Fruit fly (Drosophila melanogaster) whole organism, prepupa: ENCODE measurements around the gene Aatf.

Experiments
- CG10631 ChIP-seq: fragments of 200-800 bp; sonication (Bioruptor generic); optimal IDR thresholded peaks from 2 replicates; lab custom pipeline; 2016; ENCODE audit warnings: missing biosample characterization, missing genetic modification characterization
- CG10669 ChIP-seq: fragments of 200-800 bp; sonication (Bioruptor generic); optimal IDR thresholded peaks from 3 replicates; lab custom pipeline; 2018; ENCODE audit warnings: missing biosample characterization, mild to moderate bottlenecking, missing genetic modification characterization, moderate library complexity
- CG11762 ChIP-seq: fragments of 200-800 bp; sonication (Bioruptor generic); optimal IDR thresholded peaks from 3 replicates; lab custom pipeline; 2016; ENCODE audit warnings: missing biosample characterization, missing genetic modification characterization; ENCODE audit not compliant: insufficient read depth
- CG11902 ChIP-seq: fragments of 200-800 bp; sonication (Bioruptor generic); optimal IDR thresholded peaks from 3 replicates; lab custom pipeline; 2016; ENCODE audit warnings: missing biosample characterization, missing genetic modification characterization
- CG15336 ChIP-seq: fragments of 200-800 bp; sonication (Bioruptor generic); IDR thresholded peaks from 2 replicates; pipeline ENCODE4 v1.3.6; 2022; ENCODE audit warnings: missing biosample characterization, missing genetic modification characterization
- CG31627 ChIP-seq: fragments of 200-800 bp; sonication (Bioruptor generic); optimal IDR thresholded peaks from 3 replicates; lab custom pipeline; 2016; ENCODE audit warnings: missing biosample characterization, missing genetic modification characterization
- CG32006 ChIP-seq: fragments of 200-800 bp; sonication (Bioruptor generic); optimal IDR thresholded peaks from 3 replicates; lab custom pipeline; 2017; ENCODE audit warnings: missing biosample characterization, mild to moderate bottlenecking, missing genetic modification characterization
- CG3919 ChIP-seq: fragments of 200-800 bp; sonication (Bioruptor generic); optimal IDR thresholded peaks from 3 replicates; lab custom pipeline; 2016; ENCODE audit warnings: missing biosample characterization, missing genetic modification characterization
- CG4318 ChIP-seq: fragments of 200-800 bp; sonication (Bioruptor generic); optimal IDR thresholded peaks from 3 replicates; lab custom pipeline; 2017; ENCODE audit warnings: missing biosample characterization, mild to moderate bottlenecking, missing genetic modification characterization
- CG6163 ChIP-seq: fragments of 200-800 bp; sonication (Bioruptor generic); IDR thresholded peaks from 3 replicates; pipeline ENCODE4 v1.3.6; 2022; ENCODE audit warnings: missing biosample characterization, missing genetic modification characterization
- CG6276 ChIP-seq: fragments of 200-800 bp; sonication (Bioruptor generic); optimal IDR thresholded peaks from 2 replicates; lab custom pipeline; 2017; ENCODE audit warnings: missing biosample characterization, mild to moderate bottlenecking, missing genetic modification characterization
- CG6792 ChIP-seq: fragments of 200-800 bp; sonication (Bioruptor generic); optimal IDR thresholded peaks from 3 replicates; lab custom pipeline; 2016; ENCODE audit warnings: missing biosample characterization, missing genetic modification characterization
- CG6854 ChIP-seq: fragments of 200-800 bp; sonication (Bioruptor generic); optimal IDR thresholded peaks from 2 replicates; lab custom pipeline; 2017; ENCODE audit warnings: missing biosample characterization, mild to moderate bottlenecking, missing genetic modification characterization
- CG7368 ChIP-seq: fragments of 200-800 bp; sonication (Bioruptor generic); optimal IDR thresholded peaks from 3 replicates; lab custom pipeline; 2016; ENCODE audit warnings: missing biosample characterization, missing genetic modification characterization
- CG8119 ChIP-seq: fragments of 200-800 bp; sonication (Bioruptor generic); IDR thresholded peaks from 3 replicates; pipeline ENCODE4 v1.3.6; 2022; ENCODE audit warnings: missing biosample characterization, missing genetic modification characterization
- CG8319 ChIP-seq: fragments of 200-800 bp; sonication (Bioruptor generic); optimal IDR thresholded peaks from 3 replicates; lab custom pipeline; 2016; ENCODE audit warnings: missing biosample characterization, missing genetic modification characterization
- Eip75B ChIP-seq: fragments of 200-800 bp; sonication (Bioruptor generic); optimal IDR thresholded peaks from 3 replicates; lab custom pipeline; 2016; ENCODE audit warnings: missing biosample characterization, missing genetic modification characterization
- Eip78C ChIP-seq: fragments of 200-800 bp; sonication (Bioruptor generic); peaks from one replicate; lab custom pipeline; 2016; ENCODE audit warnings: missing biosample characterization, missing genetic modification characterization
- Eip93F ChIP-seq: fragments of 200-800 bp; sonication (Bioruptor generic); optimal IDR thresholded peaks from 2 replicates; lab custom pipeline; 2016; ENCODE audit warnings: missing biosample characterization, mild to moderate bottlenecking, missing genetic modification characterization
- Ets21C ChIP-seq: fragments of 200-800 bp; sonication (Bioruptor generic); optimal IDR thresholded peaks from 3 replicates; lab custom pipeline; 2016; ENCODE audit warnings: missing biosample characterization, missing genetic modification characterization
- Ets96B ChIP-seq: fragments of 200-800 bp; optimal IDR thresholded peaks from 2 replicates; lab custom pipeline; 2019; ENCODE audit warnings: missing biosample characterization, mild to moderate bottlenecking, missing genetic modification characterization, moderate library complexity
- Gug ChIP-seq: fragments of 200-800 bp; sonication (Bioruptor generic); IDR thresholded peaks from 2 replicates; pipeline ENCODE4 v1.3.6; 2022; ENCODE audit warnings: missing biosample characterization, missing genetic modification characterization
- Hr39 ChIP-seq: fragments of 200-800 bp; sonication (Bioruptor generic); optimal IDR thresholded peaks from 2 replicates; lab custom pipeline; 2016; ENCODE audit warnings: missing biosample characterization, missing genetic modification characterization
- Hr4 ChIP-seq: fragments of 200-800 bp; sonication (Bioruptor generic); optimal IDR thresholded peaks from 3 replicates; lab custom pipeline; 2016; ENCODE audit warnings: missing biosample characterization, missing genetic modification characterization
- Lpt ChIP-seq: fragments of 200-800 bp; sonication (Bioruptor generic); optimal IDR thresholded peaks from 3 replicates; lab custom pipeline; 2016; ENCODE audit warnings: missing biosample characterization, missing genetic modification characterization
- OdsH ChIP-seq: fragments of 200-800 bp; sonication (Bioruptor generic); optimal IDR thresholded peaks from 3 replicates; lab custom pipeline; 2016; ENCODE audit warnings: missing biosample characterization, missing genetic modification characterization
- Smox ChIP-seq: fragments of 200-800 bp; sonication (Bioruptor generic); optimal IDR thresholded peaks from 3 replicates; lab custom pipeline; 2016; ENCODE audit warnings: missing biosample characterization, missing genetic modification characterization
- Sox15 ChIP-seq: fragments of 200-800 bp; sonication (Bioruptor generic); optimal IDR thresholded peaks from 3 replicates; lab custom pipeline; 2016; ENCODE audit warnings: missing biosample characterization, missing genetic modification characterization
- acj6 ChIP-seq: fragments of 200-800 bp; sonication (Bioruptor generic); optimal IDR thresholded peaks from 3 replicates; lab custom pipeline; 2016; ENCODE audit warnings: missing biosample characterization, missing genetic modification characterization
- cyc ChIP-seq: fragments of 200-800 bp; sonication (Bioruptor generic); optimal IDR thresholded peaks from 3 replicates; lab custom pipeline; 2016; ENCODE audit warnings: missing biosample characterization, missing genetic modification characterization
- dac ChIP-seq: fragments of 200-800 bp; sonication (Bioruptor generic); optimal IDR thresholded peaks from 2 replicates; lab custom pipeline; 2017; ENCODE audit warnings: missing biosample characterization, mild to moderate bottlenecking, missing genetic modification characterization
- dsx ChIP-seq: fragments of 200-800 bp; optimal IDR thresholded peaks from 3 replicates; lab custom pipeline; 2019; ENCODE audit warnings: missing biosample characterization, mild to moderate bottlenecking, missing genetic modification characterization, moderate library complexity; ENCODE audit not compliant: poor library complexity, severe bottlenecking
- esn ChIP-seq: fragments of 200-800 bp; sonication (Bioruptor generic); optimal IDR thresholded peaks from 2 replicates; lab custom pipeline; 2016; ENCODE audit warnings: missing biosample characterization, mild to moderate bottlenecking, missing genetic modification characterization, moderate library complexity
- fd85E ChIP-seq: fragments of 200-800 bp; sonication (Bioruptor generic); optimal IDR thresholded peaks from 3 replicates; lab custom pipeline; 2016; ENCODE audit warnings: missing biosample characterization, missing genetic modification characterization
- fkh ChIP-seq: fragments of 200-800 bp; sonication (Bioruptor generic); optimal IDR thresholded peaks from 3 replicates; lab custom pipeline; 2017; ENCODE audit warnings: missing biosample characterization, mild to moderate bottlenecking, missing genetic modification characterization, moderate library complexity
- pdm3 ChIP-seq: fragments of 200-800 bp; sonication (Bioruptor generic); optimal IDR thresholded peaks from 3 replicates; lab custom pipeline; 2016; ENCODE audit warnings: missing biosample characterization, missing genetic modification characterization
- salr ChIP-seq, 2 experiments: fragments of 200-800 bp; sonication (Bioruptor generic); optimal IDR thresholded peaks; 3 replicates each; lab custom pipeline; 2016 to 2018; ENCODE audit warnings: missing biosample characterization in 2 of 2, missing genetic modification characterization in 2 of 2, mild to moderate bottlenecking in 1 of 2
- spab ChIP-seq: fragments of 200-800 bp; sonication (Bioruptor generic); optimal IDR thresholded peaks from 2 replicates; lab custom pipeline; 2017; ENCODE audit warnings: missing biosample characterization, mild to moderate bottlenecking, missing genetic modification characterization, missing genetic modification reagents
- ss ChIP-seq, 2 experiments: fragments of 200-800 bp; sonication (Bioruptor generic); optimal IDR thresholded peaks; 2 replicates in 1 of 2; 3 replicates in 1 of 2; lab custom pipeline; 2017 to 2018; ENCODE audit warnings: mild to moderate bottlenecking in 2 of 2, missing biosample characterization in 2 of 2, missing genetic modification characterization in 2 of 2, moderate library complexity in 1 of 2
- svp ChIP-seq: fragments of 200-800 bp; sonication (Bioruptor generic); peaks from one replicate; lab custom pipeline; 2016; ENCODE audit warnings: missing biosample characterization, missing genetic modification characterization
- topi ChIP-seq: fragments of 200-800 bp; sonication (Bioruptor generic); optimal IDR thresholded peaks from 3 replicates; lab custom pipeline; 2016; ENCODE audit warnings: missing biosample characterization, missing genetic modification characterization
- vri ChIP-seq: fragments of 200-800 bp; sonication (Bioruptor generic); optimal IDR thresholded peaks from 3 replicates; lab custom pipeline; 2016; ENCODE audit warnings: missing biosample characterization, mild to moderate bottlenecking, missing genetic modification characterization

Gene Aatf

DNA sequence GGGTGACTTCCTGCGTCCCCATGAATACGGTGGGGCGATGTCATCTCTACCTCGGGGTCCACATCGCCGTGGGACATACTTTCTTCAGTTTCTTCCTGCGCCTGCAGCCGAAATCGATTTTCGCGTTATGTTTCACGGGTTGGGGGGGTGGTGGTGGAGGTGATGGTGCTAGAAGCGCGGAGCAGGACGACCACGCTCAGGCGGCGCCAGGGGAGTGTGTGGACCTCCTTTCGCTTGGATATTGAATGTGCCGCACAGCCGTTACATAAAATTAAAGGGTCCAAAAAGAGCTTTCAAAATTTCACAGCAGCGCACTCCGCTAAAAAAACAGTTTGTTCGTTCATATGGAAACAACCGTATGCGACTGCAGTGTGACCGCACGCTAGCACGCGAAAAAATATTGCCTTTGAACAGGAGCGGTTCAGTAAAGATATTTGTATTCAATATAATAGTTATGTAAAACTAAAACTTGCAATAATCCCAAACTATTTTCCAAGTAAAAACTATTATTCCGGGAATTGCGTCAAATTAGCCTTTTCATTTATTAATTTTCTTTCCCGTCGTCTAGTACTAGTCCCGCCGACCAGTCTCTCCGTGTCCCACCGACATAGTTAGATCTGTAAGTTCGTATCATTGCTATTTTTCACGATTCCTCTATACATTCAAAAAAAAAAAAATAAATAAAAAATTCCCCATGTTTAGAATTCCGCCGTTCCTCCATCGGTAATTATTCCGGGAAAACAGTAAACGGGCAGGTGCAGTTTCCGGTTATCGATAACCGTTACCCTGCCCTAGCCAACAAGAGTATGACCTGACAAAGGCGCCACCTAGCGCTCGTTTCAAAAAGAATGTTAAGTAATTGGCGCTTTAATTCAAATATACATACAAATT, 33.2 kb upstream of the Aatf start, which contains the start of gene Nhe3 (continued):
- TF ChIP-seq salr (GFP tag; optimal IDR thresholded peaks at IDR 0.05; lab: Kevin White, UChicago) = peak in 1 of 2 experiments; percentile 29
- peak; percentile 79 for TF ChIP-seq CG6792 (GFP tag; lab: Kevin White, UChicago)

DNA sequence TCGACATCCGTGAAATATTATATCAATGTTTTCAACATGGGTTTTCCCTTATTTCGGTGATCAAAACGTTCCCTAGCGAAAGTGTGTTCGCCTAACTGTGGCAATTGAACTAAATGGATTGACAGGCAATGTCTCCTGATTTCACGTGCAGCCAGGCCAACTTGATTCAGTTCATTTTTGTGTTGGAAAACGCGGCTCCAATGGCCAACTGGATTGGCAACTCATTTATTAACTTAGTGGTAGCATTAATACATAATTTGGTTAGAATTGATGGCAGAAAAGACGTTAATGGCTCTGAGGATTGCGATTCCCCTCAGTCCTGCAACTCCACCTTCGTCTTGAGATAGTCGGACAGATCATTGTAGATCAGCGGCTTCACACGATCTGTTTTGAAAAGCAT, 30.8 kb upstream of the Aatf start, which contains the start of gene CG11327:
CG11327 (minus strand) TSS at position 101 of the 400 bp plus-strand sequence.
- TF ChIP-seq CG11902 (GFP tag; lab: Kevin White, UChicago) = no peak
- no peak for TF ChIP-seq topi (GFP tag; lab: Kevin White, UChicago)

DNA sequence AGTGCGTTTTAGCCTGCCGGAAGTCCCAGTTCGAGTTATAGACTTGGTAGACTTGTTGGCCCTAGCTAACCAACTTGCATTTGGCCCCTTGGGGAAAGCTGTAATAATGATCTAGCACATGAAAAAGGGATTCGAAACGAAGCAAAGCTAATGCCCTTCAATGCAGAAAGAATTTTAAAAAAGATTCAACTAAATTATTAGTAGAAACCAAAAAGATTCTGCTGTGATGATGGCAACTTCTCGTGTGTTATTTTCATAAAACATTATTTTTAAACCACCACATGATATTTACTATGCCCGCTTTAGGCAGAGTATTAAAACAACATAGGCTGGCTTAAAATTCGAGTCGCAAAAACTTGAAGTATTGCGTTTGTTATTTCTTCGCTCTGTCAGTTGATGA, 25.4 kb upstream of the Aatf start:
- TF ChIP-seq CG10669 (GFP tag; lab: Kevin White, UChicago) (peak; percentile 14), CG32006 (GFP tag; lab: Kevin White, UChicago) (peak; percentile 42), Ets96B (tag; lab: Kevin White, UChicago) (peak; percentile 8), topi (GFP tag; lab: Kevin White, UChicago) (no peak), fd85E (GFP tag; lab: Kevin White, UChicago) (no peak), CG15336 (GFP tag; lab: Robert Waterston, UW) (peak; percentile 39; the same call in 1 of the 2 replicates), Smox (GFP tag; lab: Kevin White, UChicago) (peak; percentile 1), acj6 (GFP tag; lab: Kevin White, UChicago) (peak; percentile 20), CG6792 (GFP tag; lab: Kevin White, UChicago) (no peak), pdm3 (GFP tag; lab: Kevin White, UChicago) (peak; percentile 27), CG7368 (no peak), dac (no peak), Sox15 (no peak), CG8119 (GFP tag; lab: Robert Waterston, UW) (peak; percentile 48; the same call in 1 of the 3 replicates), ss (GFP tag; optimal IDR thresholded peaks at IDR 0.05; lab: Kevin White, UChicago) (no peak), CG6854 (GFP tag; lab: Kevin White, UChicago) (no peak), Eip75B (peak; percentile 9), esn (GFP tag; lab: Kevin White, UChicago) (no peak), OdsH (GFP tag; lab: Kevin White, UChicago) (peak; percentile 22), cyc (GFP tag; lab: Kevin White, UChicago) (no peak), Eip93F (GFP tag; lab: Kevin White, UChicago) (no peak), fkh (GFP tag; lab: Kevin White, UChicago) (no peak), CG6163 (GFP tag; lab: Robert Waterston, UW) (peak; percentile 52; the same call in 2 of the 3 replicates), Hr39 (GFP tag; lab: Kevin White, UChicago) (peak; percentile 15), CG10631 (GFP tag; lab: Kevin White, UChicago) (peak; percentile 36), Ets21C (no peak), Gug (GFP tag; lab: Robert Waterston, UW) (no peak), Hr4 (GFP tag; lab: Kevin White, UChicago) (peak; percentile 45), CG3919 (GFP tag; lab: Kevin White, UChicago) (peak; percentile 14), Eip78C (GFP tag; lab: Kevin White, UChicago) (peak; percentile 31)

DNA sequence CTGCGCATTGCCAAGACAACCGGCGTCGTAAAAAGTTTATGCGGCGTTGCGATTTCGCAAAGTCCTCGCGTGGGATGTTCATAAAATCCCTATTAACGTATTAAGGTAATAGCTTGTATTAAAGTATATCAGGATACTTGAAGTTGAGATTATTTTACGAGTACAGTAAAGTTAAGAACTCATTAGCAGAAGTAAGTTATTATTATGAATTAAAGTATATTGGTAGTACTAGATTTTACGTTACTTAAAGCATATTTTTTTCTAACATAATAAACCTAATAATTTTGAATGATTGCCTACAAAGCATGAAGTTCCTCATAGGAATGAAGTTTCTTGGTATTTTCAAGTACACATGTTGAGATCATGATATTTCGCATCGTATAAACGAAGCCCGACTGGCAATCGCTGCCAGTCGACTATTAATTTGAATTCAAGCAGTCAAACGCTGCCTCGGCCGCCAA, 23.6 kb upstream of the Aatf start:
- TF ChIP-seq Hr39 (GFP tag; lab: Kevin White, UChicago) (peak; percentile 6), CG31627 (GFP tag; lab: Kevin White, UChicago) (peak; percentile 29), vri (GFP tag; lab: Kevin White, UChicago) (peak; percentile 20), CG11902 (GFP tag; lab: Kevin White, UChicago) (no peak), Eip78C (GFP tag; lab: Kevin White, UChicago) (peak; percentile 95), CG8319 (peak; percentile 2), Eip75B (peak; percentile 68), CG6276 (peak; percentile 82), Lpt (GFP tag; lab: Kevin White, UChicago) (peak; percentile 64), spab (GFP tag; lab: Kevin White, UChicago) (peak; percentile 64), Smox (GFP tag; lab: Kevin White, UChicago) (peak; percentile 33), CG11762 (peak; percentile 34), dac (peak; percentile 56), acj6 (GFP tag; lab: Kevin White, UChicago) (peak; percentile 51), CG32006 (GFP tag; lab: Kevin White, UChicago) (peak; percentile 89), dsx (peak; percentile 72), CG8119 (GFP tag; lab: Robert Waterston, UW) (peak; percentile 74), cyc (GFP tag; lab: Kevin White, UChicago) (peak; percentile 18), OdsH (GFP tag; lab: Kevin White, UChicago) (peak; percentile 60), CG4318 (GFP tag; lab: Kevin White, UChicago) (peak; percentile 65), Eip93F (GFP tag; lab: Kevin White, UChicago) (no peak), svp (peak; percentile 81)
